Worm (Caenorhabditis elegans) whole organism, midembryonic: ENCODE data around the gene cutl-29.

ENCODE experiments used
- med-1 ChIP-seq: sonication (generic microtip); optimal IDR thresholded peaks from 2 replicates; lab custom pipeline; 2017; ENCODE audit warnings: missing genetic modification characterization, mild to moderate bottlenecking, missing compliant biosample characterization, antibody characterized with exemption, missing genetic modification reagents; ENCODE audit not compliant: insufficient read depth
- ref-1 ChIP-seq: fragments of 200-800 bp; sonication (Bioruptor generic); conservative IDR thresholded peaks from 2 replicates; pipeline ENCODE4 v1.3.6; 2022; ENCODE audit warnings: missing genetic modification reagents, missing genetic modification characterization, missing compliant biosample characterization
- tab-1 ChIP-seq: fragments of 200-800 bp; sonication (Bioruptor generic); IDR thresholded peaks from 2 replicates; pipeline ENCODE4 v1.3.6; 2022; ENCODE audit warnings: missing genetic modification characterization, missing compliant biosample characterization
- ztf-23 ChIP-seq: fragments of 200-800 bp; sonication (Bioruptor generic); IDR thresholded peaks from 2 replicates; pipeline ENCODE4 v1.3.6; 2022; ENCODE audit warnings: missing genetic modification reagents, missing genetic modification characterization, missing compliant biosample characterization

- TF ChIP-seq tab-1 (GFP tag; lab: Robert Waterston, UW) (no peak), ref-1 (GFP tag; lab: Robert Waterston, UW) (no peak), ztf-23 (GFP tag; lab: Robert Waterston, UW) (no peak), med-1 (GFP tag; lab: Kevin White, UChicago) (no peak)
Measured at ce11 chrX:8218653-8219052, 52.2 kb downstream of the cutl-29 start, which contains the start of gene K02A6.4.
